Fruit fly (Drosophila melanogaster) whole organism: ENCODE results near the gene mal.

ENCODE experiments used
- Dll ChIP-seq: fragments of >200 bp; optimal IDR thresholded peaks from 2 replicates; lab custom pipeline; 2017
- usp ChIP-seq: fragments of >200 bp; optimal IDR thresholded peaks from 2 replicates; lab custom pipeline; 2017; ENCODE audit warnings: missing biosample characterization, missing genetic modification characterization, mixed read lengths

DNA sequence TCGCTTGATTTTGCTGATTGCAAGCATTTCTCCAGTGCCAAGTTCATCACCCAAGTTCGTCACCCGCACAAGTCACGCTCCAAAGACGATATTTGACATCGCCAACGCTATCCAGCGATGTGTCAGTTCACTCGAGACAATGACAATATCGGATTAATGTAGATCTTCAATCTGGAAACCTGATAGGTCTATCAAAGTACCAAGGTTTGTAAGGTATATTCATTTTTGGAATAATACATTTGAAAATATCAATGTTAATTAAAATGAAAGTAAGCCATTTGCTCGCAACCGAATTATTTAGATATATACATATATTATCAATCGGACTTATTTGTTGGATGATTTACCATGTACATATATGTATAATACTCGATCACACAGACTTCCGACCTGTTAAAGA, 10.6 kb upstream of the mal start, which contains the start of gene Obp19c:
- TF ChIP-seq usp (GFP tag; lab: Kevin White, UChicago) (no peak), Dll (no peak)
